Worm (Caenorhabditis elegans): ENCODE measurements around the gene nhr-10.

ce11 chrIII:7154526-7154925 is 39.3 kb upstream of the nhr-10 start:
- TF ChIP-seq W03F9.2 (tag; optimal IDR thresholded peaks at IDR 0.05) (no peak), dao-5 (tag; optimal IDR thresholded peaks at IDR 0.05) (no peak), him-1 (tag; optimal IDR thresholded peaks at IDR 0.05) (no peak)

All from whole organism, L4/young adult.